Worm (Caenorhabditis elegans) whole organism, mixed stage, embryonic: ENCODE measurements around the gene T22H9.1.

Source experiments
- M03D4.4 ChIP-seq: sonication (generic microtip); optimal IDR thresholded peaks from 2 replicates; lab custom pipeline; 2017; ENCODE audit warnings: mild to moderate bottlenecking, missing genetic modification characterization, missing compliant biosample characterization
- bed-3 ChIP-seq: fragments of 200-800 bp; sonication (Bioruptor generic); optimal IDR thresholded peaks from 3 replicates; lab custom pipeline; 2018; ENCODE audit warnings: mild to moderate bottlenecking, missing genetic modification characterization, moderate library complexity, missing compliant biosample characterization
- blmp-1 ChIP-seq: fragments of 150-350 bp; optimal IDR thresholded peaks from 2 replicates; lab custom pipeline; 2014; ENCODE audit warnings: missing biosample characterization, missing genetic modification characterization
- ceh-39 ChIP-seq: fragments of 150-350 bp; optimal IDR thresholded peaks from 2 replicates; lab custom pipeline; 2014; ENCODE audit warnings: missing biosample characterization, missing genetic modification characterization
- ceh-43 ChIP-seq: fragments of 200-800 bp; sonication (Bioruptor generic); optimal IDR thresholded peaks from 2 replicates; lab custom pipeline; 2018; ENCODE audit warnings: mild to moderate bottlenecking, missing genetic modification characterization, moderate library complexity, missing compliant biosample characterization
- ceh-83 ChIP-seq: fragments of 200-800 bp; sonication (Bioruptor generic); optimal IDR thresholded peaks from 2 replicates; lab custom pipeline; 2018; ENCODE audit warnings: mild to moderate bottlenecking, missing genetic modification characterization, missing compliant biosample characterization
- ces-1 ChIP-seq: fragments of 150-350 bp; optimal IDR thresholded peaks from 2 replicates; lab custom pipeline; 2014; ENCODE audit warnings: missing biosample characterization, missing genetic modification reagents, missing genetic modification characterization
- drap-1 ChIP-seq: fragments of 200-800 bp; sonication (Bioruptor generic); optimal IDR thresholded peaks from 3 replicates; lab custom pipeline; 2018; ENCODE audit warnings: mild to moderate bottlenecking, missing genetic modification characterization, missing compliant biosample characterization
- elt-1 ChIP-seq: sonication (generic microtip); optimal IDR thresholded peaks from 2 replicates; lab custom pipeline; 2017; ENCODE audit warnings: missing genetic modification characterization, mild to moderate bottlenecking, missing compliant biosample characterization, antibody characterized with exemption, moderate library complexity, borderline replicate concordance; ENCODE audit not compliant: insufficient read depth
- elt-3 ChIP-seq: fragments of 150-350 bp; optimal IDR thresholded peaks from 2 replicates; lab custom pipeline; 2014; ENCODE audit warnings: missing biosample characterization, missing genetic modification characterization
- ham-2 ChIP-seq: fragments of 200-800 bp; sonication (Bioruptor generic); optimal IDR thresholded peaks from 2 replicates; lab custom pipeline; 2018; ENCODE audit warnings: mild to moderate bottlenecking, missing genetic modification characterization, missing compliant biosample characterization
- hlh-1 ChIP-seq: fragments of 150-350 bp; optimal IDR thresholded peaks from 2 replicates; lab custom pipeline; 2014; ENCODE audit warnings: missing biosample characterization, missing genetic modification reagents, missing genetic modification characterization
- lin-13 ChIP-seq: fragments of 150-350 bp; optimal IDR thresholded peaks from 2 replicates; lab custom pipeline; 2014; ENCODE audit warnings: missing biosample characterization, missing genetic modification characterization
- lin-32 ChIP-seq: fragments of 200-800 bp; sonication (Bioruptor generic); optimal IDR thresholded peaks from 2 replicates; lab custom pipeline; 2018; ENCODE audit warnings: mild to moderate bottlenecking, missing genetic modification characterization, missing compliant biosample characterization
- lsy-2 ChIP-seq: fragments of 150-350 bp; optimal IDR thresholded peaks from 2 replicates; lab custom pipeline; 2014; ENCODE audit warnings: missing biosample characterization, missing genetic modification characterization
- mab-5 ChIP-seq: fragments of 150-350 bp; optimal IDR thresholded peaks from 2 replicates; lab custom pipeline; 2014; ENCODE audit warnings: missing biosample characterization, missing genetic modification characterization
- mep-1 ChIP-seq: fragments of 150-350 bp; optimal IDR thresholded peaks from 2 replicates; lab custom pipeline; 2017; ENCODE audit warnings: missing biosample characterization, missing genetic modification reagents, missing genetic modification characterization, inconsistent platforms
- mls-2 ChIP-seq: sonication (generic microtip); optimal IDR thresholded peaks from 2 replicates; lab custom pipeline; 2016; ENCODE audit warnings: mild to moderate bottlenecking, missing genetic modification characterization, moderate library complexity, missing compliant biosample characterization
- nhr-12 ChIP-seq: fragments of 150-350 bp; optimal IDR thresholded peaks from 2 replicates; lab custom pipeline; 2014; ENCODE audit warnings: missing biosample characterization, missing genetic modification characterization
- nhr-237 ChIP-seq: fragments of 150-350 bp; optimal IDR thresholded peaks from 2 replicates; lab custom pipeline; 2014; ENCODE audit warnings: missing biosample characterization, missing genetic modification characterization
- nhr-76 ChIP-seq: sonication (generic microtip); optimal IDR thresholded peaks from 2 replicates; lab custom pipeline; 2017; ENCODE audit warnings: missing biosample characterization, missing genetic modification characterization
- pha-4 ChIP-seq: fragments of 150-350 bp; optimal IDR thresholded peaks from 2 replicates; lab custom pipeline; 2018; ENCODE audit warnings: missing biosample characterization, missing genetic modification reagents, missing genetic modification characterization
- sem-2 ChIP-seq: fragments of 200-800 bp; sonication (Bioruptor generic); optimal IDR thresholded peaks from 2 replicates; lab custom pipeline; 2018; ENCODE audit warnings: mild to moderate bottlenecking, missing genetic modification characterization, missing compliant biosample characterization
- sptf-1 ChIP-seq: sonication (generic microtip); optimal IDR thresholded peaks from 2 replicates; lab custom pipeline; 2017; ENCODE audit warnings: mild to moderate bottlenecking, missing genetic modification characterization, moderate library complexity, missing compliant biosample characterization
- tbx-8 ChIP-seq: fragments of 200-800 bp; sonication (Bioruptor generic); optimal IDR thresholded peaks from 2 replicates; lab custom pipeline; 2018; ENCODE audit warnings: mild to moderate bottlenecking, missing genetic modification characterization, moderate library complexity, missing compliant biosample characterization
- unc-120 ChIP-seq: sonication (generic microtip); optimal IDR thresholded peaks from 2 replicates; lab custom pipeline; 2017; ENCODE audit warnings: missing genetic modification characterization, missing compliant biosample characterization; ENCODE audit not compliant: poor library complexity, severe bottlenecking
- unc-39 ChIP-seq: fragments of 150-350 bp; optimal IDR thresholded peaks from 2 replicates; lab custom pipeline; 2014; ENCODE audit warnings: missing biosample characterization, missing genetic modification characterization
- unc-62 ChIP-seq: fragments of 150-350 bp; optimal IDR thresholded peaks from 2 replicates; lab custom pipeline; 2014; ENCODE audit warnings: missing biosample characterization, missing genetic modification reagents, missing genetic modification characterization
- zip-8 ChIP-seq: fragments of 150-350 bp; optimal IDR thresholded peaks from 2 replicates; lab custom pipeline; 2014; ENCODE audit warnings: missing biosample characterization, missing genetic modification characterization
- ztf-11 ChIP-seq: fragments of 150-350 bp; optimal IDR thresholded peaks from 2 replicates; lab custom pipeline; 2014; ENCODE audit warnings: missing biosample characterization, missing genetic modification characterization

T22H9.1 gene

ce11 chrV:350822-351221 lies 8.7 kb upstream of the T22H9.1 start:
- TF ChIP-seq ces-1 (GFP tag; lab: Kevin White, UChicago), result no peak
- no peak for TF ChIP-seq unc-120 (tag; lab: Kevin White, UChicago)
- no peak for TF ChIP-seq lsy-2 (tag; lab: Kevin White, UChicago)
- TF ChIP-seq ceh-83 (GFP tag; lab: Kevin White, UChicago), result no peak
- TF ChIP-seq ztf-11 (tag; lab: Kevin White, UChicago), result no peak
- no peak for TF ChIP-seq M03D4.4
- TF ChIP-seq zip-8 (tag; lab: Kevin White, UChicago), result no peak
- TF ChIP-seq elt-3, result no peak
- no peak for TF ChIP-seq ceh-43 (GFP tag; lab: Kevin White, UChicago)
- TF ChIP-seq blmp-1 (tag; lab: Kevin White, UChicago), result no peak
- TF ChIP-seq drap-1, result no peak
- no peak for TF ChIP-seq lin-13
- TF ChIP-seq tbx-8 (GFP tag; lab: Kevin White, UChicago), result no peak
- no peak for TF ChIP-seq ham-2
- no peak for TF ChIP-seq pha-4 (tag; lab: Kevin White, UChicago)
- no peak for TF ChIP-seq sem-2 (GFP tag; lab: Kevin White, UChicago)
- TF ChIP-seq sptf-1 (tag; lab: Kevin White, UChicago), result no peak

ce11 chrV:351787-352186 lies 7.8 kb upstream of the T22H9.1 start:
- TF ChIP-seq tbx-8 (GFP tag; lab: Kevin White, UChicago) (no peak), drap-1 (no peak), mab-5 (no peak), hlh-1 (tag; lab: Kevin White, UChicago) (no peak), ceh-39 (tag; lab: Kevin White, UChicago) (no peak), pha-4 (tag; lab: Kevin White, UChicago) (no peak), sem-2 (GFP tag; lab: Kevin White, UChicago) (no peak), mls-2 (tag; lab: Kevin White, UChicago) (no peak), ces-1 (GFP tag; lab: Kevin White, UChicago) (no peak), nhr-237 (tag; lab: Kevin White, UChicago) (no peak), mep-1 (tag; lab: Kevin White, UChicago) (no peak), ceh-43 (GFP tag; lab: Kevin White, UChicago) (no peak)

- TF ChIP-seq lin-32 (no peak), elt-1 (no peak), mab-5 (no peak), bed-3 (GFP tag; lab: Kevin White, UChicago) (no peak), unc-62 (GFP tag; lab: Kevin White, UChicago) (no peak), nhr-76 (tag; lab: Kevin White, UChicago) (no peak)
Observed at ce11 chrV:356959-357702, 2.4 kb upstream of the T22H9.1 start.

ce11 chrV:358473-358872 lies 1.1 kb upstream of the T22H9.1 start:
- TF ChIP-seq nhr-76 (tag; lab: Kevin White, UChicago) (no peak), unc-120 (tag; lab: Kevin White, UChicago) (no peak), pha-4 (tag; lab: Kevin White, UChicago) (no peak)

ce11 chrV:360068-360467 lies 502 bp downstream of the T22H9.1 start:
- TF ChIP-seq drap-1 (no peak), nhr-76 (tag; lab: Kevin White, UChicago) (no peak), zip-8 (tag; lab: Kevin White, UChicago) (no peak)
- TF ChIP-seq, all 35 proteins: peak for 0

- TF ChIP-seq mab-5 (no peak), mep-1 (tag; lab: Kevin White, UChicago) (no peak), lsy-2 (tag; lab: Kevin White, UChicago) (no peak), drap-1 (no peak), unc-39 (no peak), sem-2 (GFP tag; lab: Kevin White, UChicago) (no peak), pha-4 (tag; lab: Kevin White, UChicago) (no peak), blmp-1 (tag; lab: Kevin White, UChicago) (no peak), mls-2 (tag; lab: Kevin White, UChicago) (no peak), ztf-11 (tag; lab: Kevin White, UChicago) (no peak), ceh-43 (GFP tag; lab: Kevin White, UChicago) (no peak), sptf-1 (tag; lab: Kevin White, UChicago) (no peak), ceh-83 (GFP tag; lab: Kevin White, UChicago) (no peak), nhr-12 (tag; lab: Kevin White, UChicago) (no peak), unc-62 (GFP tag; lab: Kevin White, UChicago) (no peak)
Observed at ce11 chrV:361291-361690, 1.7 kb downstream of the T22H9.1 start.
